Worm (Caenorhabditis elegans) whole organism, L4 larva: ENCODE measurements around the gene him-10.

Source experiments
- F10B5.3 ChIP-seq: sonication (generic microtip); optimal IDR thresholded peaks from 2 replicates; lab custom pipeline; 2016; ENCODE audit warnings: mild to moderate bottlenecking, missing genetic modification characterization, missing compliant biosample characterization
- F26F4.8 ChIP-seq: fragments of 200-800 bp; sonication (Bioruptor generic); conservative IDR thresholded peaks from 2 replicates; pipeline ENCODE4 v1.3.6; 2022; ENCODE audit warnings: missing genetic modification characterization, missing compliant biosample characterization
- R02D3.7 ChIP-seq: fragments of 150-350 bp; sonication (generic microtip); optimal IDR thresholded peaks from 3 replicates; lab custom pipeline; 2014; ENCODE audit warnings: missing biosample characterization, missing genetic modification characterization
- T26A8.4 ChIP-seq: fragments of 200-800 bp; sonication (Bioruptor generic); IDR thresholded peaks from 2 replicates; pipeline ENCODE4 v1.3.6; 2022; ENCODE audit warnings: missing genetic modification characterization, missing compliant biosample characterization
- Y48G9A.11 ChIP-seq: fragments of 200-800 bp; sonication (Bioruptor generic); IDR thresholded peaks from 2 replicates; pipeline ENCODE4 v1.3.6; 2022; ENCODE audit warnings: missing genetic modification reagents, missing genetic modification characterization, missing compliant biosample characterization
- Y5F2A.4 ChIP-seq: fragments of 200-800 bp; sonication (Bioruptor generic); optimal IDR thresholded peaks from 2 replicates; lab custom pipeline; 2018; ENCODE audit warnings: mild to moderate bottlenecking, missing genetic modification characterization, missing compliant biosample characterization
- Y75B8A.6 ChIP-seq: fragments of 200-800 bp; sonication (Bioruptor generic); IDR thresholded peaks from 2 replicates; pipeline ENCODE4 v1.3.6; 2022; ENCODE audit warnings: missing genetic modification reagents, missing genetic modification characterization, missing compliant biosample characterization
- aly-2 ChIP-seq: sonication (generic microtip); optimal IDR thresholded peaks from 2 replicates; lab custom pipeline; 2018; ENCODE audit warnings: missing biosample characterization, missing genetic modification characterization
- ceh-32 ChIP-seq: sonication (generic microtip); optimal IDR thresholded peaks from 2 replicates; lab custom pipeline; 2016; ENCODE audit warnings: mild to moderate bottlenecking, missing genetic modification characterization, missing compliant biosample characterization; ENCODE audit not compliant: poor library complexity
- ceh-44 ChIP-seq: fragments of 200-800 bp; sonication (Bioruptor generic); IDR thresholded peaks from 2 replicates; pipeline ENCODE4 v1.3.6; 2022; ENCODE audit warnings: missing genetic modification reagents, missing genetic modification characterization, missing compliant biosample characterization
- ceh-82 ChIP-seq: sonication (generic microtip); optimal IDR thresholded peaks from 2 replicates; lab custom pipeline; 2017; ENCODE audit warnings: missing biosample characterization, missing genetic modification characterization
- ces-1 ChIP-seq: fragments of 150-350 bp; sonication (generic microtip); optimal IDR thresholded peaks from 4 replicates; lab custom pipeline; 2014; ENCODE audit warnings: missing biosample characterization, missing genetic modification reagents, missing genetic modification characterization
- ctbp-1 ChIP-seq: fragments of 200-800 bp; sonication (Bioruptor generic); IDR thresholded peaks from 2 replicates; pipeline ENCODE4 v1.3.6; 2022; ENCODE audit warnings: missing genetic modification reagents, missing genetic modification characterization, missing compliant biosample characterization
- daf-8 ChIP-seq: fragments of 200-800 bp; sonication (Bioruptor generic); IDR thresholded peaks from 2 replicates; pipeline ENCODE4 v1.3.6; 2022; ENCODE audit warnings: missing genetic modification characterization, missing compliant biosample characterization
- dpl-1 ChIP-seq: fragments of 150-350 bp; optimal IDR thresholded peaks from 2 replicates; lab custom pipeline; 2014; ENCODE audit warnings: missing biosample characterization, missing genetic modification reagents, missing genetic modification characterization
- duxl-1 ChIP-seq: sonication (generic microtip); optimal IDR thresholded peaks from 2 replicates; lab custom pipeline; 2016; ENCODE audit warnings: mild to moderate bottlenecking, missing genetic modification characterization, moderate library complexity, missing compliant biosample characterization; ENCODE audit not compliant: poor library complexity
- egl-43 ChIP-seq: fragments of 200-800 bp; sonication (Bioruptor generic); IDR thresholded peaks from 2 replicates; pipeline ENCODE4 v1.3.6; 2022; ENCODE audit warnings: missing genetic modification reagents, missing genetic modification characterization, missing compliant biosample characterization
- fkh-10 ChIP-seq: fragments of 150-350 bp; optimal IDR thresholded peaks from 2 replicates; lab custom pipeline; 2014; ENCODE audit warnings: missing biosample characterization, missing genetic modification reagents, missing genetic modification characterization
- gei-8 ChIP-seq: fragments of 200-800 bp; sonication (Bioruptor generic); optimal IDR thresholded peaks from 2 replicates; lab custom pipeline; 2018; ENCODE audit warnings: mild to moderate bottlenecking, missing genetic modification characterization, missing compliant biosample characterization
- lim-7 ChIP-seq: fragments of 200-800 bp; sonication (Bioruptor generic); IDR thresholded peaks from 2 replicates; pipeline ENCODE4 v1.3.6; 2022; ENCODE audit warnings: missing genetic modification characterization, missing compliant biosample characterization
- lin-29 ChIP-seq: fragments of 200-800 bp; sonication (Bioruptor generic); IDR thresholded peaks from 2 replicates; pipeline ENCODE4 v1.3.6; 2022; ENCODE audit warnings: missing genetic modification reagents, missing genetic modification characterization, missing compliant biosample characterization
- lsy-2 ChIP-seq, 2 experiments: fragments of 150-350 bp in 1 of 2; sonication (generic microtip) in 1 of 2; optimal IDR thresholded peaks; 2 replicates each; lab custom pipeline; 2014 to 2017; ENCODE audit warnings: missing biosample characterization in 2 of 2, missing genetic modification characterization in 2 of 2
- mdl-1 ChIP-seq, 2 experiments: fragments of 150-350 bp in 1 of 2; sonication (generic microtip) in 1 of 2; optimal IDR thresholded peaks; 2 replicates each; lab custom pipeline; 2014 to 2017; ENCODE audit warnings: missing biosample characterization in 2 of 2, missing genetic modification characterization in 2 of 2
- mdt-29 ChIP-seq: fragments of 200-800 bp; sonication (Bioruptor generic); IDR thresholded peaks from 2 replicates; pipeline ENCODE4 v1.3.6; 2022; ENCODE audit warnings: missing genetic modification reagents, missing genetic modification characterization, missing compliant biosample characterization
- mes-2 ChIP-seq: sonication (generic microtip); optimal IDR thresholded peaks from 2 replicates; lab custom pipeline; 2016; ENCODE audit warnings: missing genotype, mild to moderate bottlenecking, missing genetic modification characterization, missing compliant biosample characterization; ENCODE audit not compliant: poor library complexity, severe bottlenecking
- mxl-3 ChIP-seq: fragments of 200-800 bp; sonication (Bioruptor generic); optimal IDR thresholded peaks from 2 replicates; lab custom pipeline; 2018; ENCODE audit warnings: mild to moderate bottlenecking, missing genetic modification characterization, missing compliant biosample characterization
- nhr-10 ChIP-seq: fragments of 150-350 bp; optimal IDR thresholded peaks from 2 replicates; lab custom pipeline; 2014; ENCODE audit warnings: missing biosample characterization, missing genetic modification characterization
- nhr-111 ChIP-seq: fragments of 200-800 bp; sonication (Bioruptor generic); optimal IDR thresholded peaks from 2 replicates; lab custom pipeline; 2018; ENCODE audit warnings: mild to moderate bottlenecking, missing genetic modification characterization, missing compliant biosample characterization
- nhr-28 ChIP-seq: fragments of 150-350 bp; optimal IDR thresholded peaks from 2 replicates; lab custom pipeline; 2014; ENCODE audit warnings: missing biosample characterization, missing genetic modification characterization
- nhr-42 ChIP-seq: fragments of 200-800 bp; sonication (Bioruptor generic); IDR thresholded peaks from 2 replicates; pipeline ENCODE4 v1.3.6; 2022; ENCODE audit warnings: missing genetic modification characterization, missing compliant biosample characterization
- nhr-48 ChIP-seq: sonication (generic microtip); optimal IDR thresholded peaks from 2 replicates; lab custom pipeline; 2016; ENCODE audit warnings: mild to moderate bottlenecking, missing genetic modification characterization, missing compliant biosample characterization
- php-3 ChIP-seq: fragments of 200-800 bp; sonication (Bioruptor generic); IDR thresholded peaks from 2 replicates; pipeline ENCODE4 v1.3.6; 2022; ENCODE audit warnings: missing genetic modification reagents, missing genetic modification characterization, missing compliant biosample characterization
- rbr-2 ChIP-seq: sonication (generic microtip); optimal IDR thresholded peaks from 2 replicates; lab custom pipeline; 2016; ENCODE audit warnings: missing genotype, missing genetic modification characterization, missing compliant biosample characterization
- saeg-2 ChIP-seq: fragments of 200-800 bp; sonication (Bioruptor generic); IDR thresholded peaks from 2 replicates; pipeline ENCODE4 v1.3.6; 2022; ENCODE audit warnings: missing genetic modification reagents, missing genetic modification characterization, missing compliant biosample characterization
- set-16 ChIP-seq: fragments of 200-800 bp; sonication (Bioruptor generic); IDR thresholded peaks from 2 replicates; pipeline ENCODE4 v1.3.6; 2022; ENCODE audit warnings: missing genetic modification reagents, missing genetic modification characterization, missing compliant biosample characterization
- skn-1 ChIP-seq: fragments of 150-350 bp; optimal IDR thresholded peaks from 2 replicates; lab custom pipeline; 2014; ENCODE audit warnings: missing biosample characterization, missing genetic modification characterization
- snpc-4 ChIP-seq: fragments of 150-350 bp; optimal IDR thresholded peaks from 2 replicates; lab custom pipeline; 2014; ENCODE audit warnings: missing biosample characterization, missing genetic modification characterization
- spr-3 ChIP-seq: fragments of 200-800 bp; sonication (Bioruptor generic); optimal IDR thresholded peaks from 2 replicates; lab custom pipeline; 2018; ENCODE audit warnings: mild to moderate bottlenecking, missing genetic modification characterization, missing compliant biosample characterization
- tag-97 ChIP-seq: fragments of 200-800 bp; sonication (Bioruptor generic); IDR thresholded peaks from 2 replicates; pipeline ENCODE4 v1.3.6; 2022; ENCODE audit warnings: missing genetic modification characterization, missing compliant biosample characterization
- unc-62 ChIP-seq, 3 experiments: fragments of 150-350 bp in 1 of 3; sonication (generic microtip); optimal IDR thresholded peaks in 2 of 3; peaks in 1 of 3; 1 replicate in 1 of 3; 2 replicates in 2 of 3; lab custom pipeline; 2014 to 2017; ENCODE audit warnings: missing biosample characterization in 3 of 3, missing genetic modification characterization in 3 of 3, missing genetic modification reagents in 3 of 3, missing genotype in 1 of 3
- zfp-2 ChIP-seq: sonication (generic microtip); optimal IDR thresholded peaks from 2 replicates; lab custom pipeline; 2016; ENCODE audit warnings: mild to moderate bottlenecking, missing genetic modification characterization, missing compliant biosample characterization
- zfp-3 ChIP-seq: fragments of 200-800 bp; sonication (Bioruptor generic); conservative IDR thresholded peaks from 2 replicates; pipeline ENCODE4 v1.3.6; 2022; ENCODE audit warnings: missing genetic modification reagents, missing genetic modification characterization, missing compliant biosample characterization
- ztf-7 ChIP-seq: fragments of 150-350 bp; optimal IDR thresholded peaks from 2 replicates; lab custom pipeline; 2014; ENCODE audit warnings: missing biosample characterization, missing genetic modification characterization

him-10 gene

ce11 chrIII:5823617-5824016 is 20.6 kb downstream of the him-10 start, which contains the start of gene R12B2.8:
Gene R12B2.8, plus strand, starts transcription at chrIII:5823917.
- TF ChIP-seq F26F4.8 (GFP tag; lab: Robert Waterston, UW) (no peak), spr-3 (GFP tag; lab: Kevin White, UChicago) (no peak), mdt-29 (no peak), tag-97 (no peak), ceh-44 (no peak), ceh-32 (tag; lab: Kevin White, UChicago) (no peak)

DNA sequence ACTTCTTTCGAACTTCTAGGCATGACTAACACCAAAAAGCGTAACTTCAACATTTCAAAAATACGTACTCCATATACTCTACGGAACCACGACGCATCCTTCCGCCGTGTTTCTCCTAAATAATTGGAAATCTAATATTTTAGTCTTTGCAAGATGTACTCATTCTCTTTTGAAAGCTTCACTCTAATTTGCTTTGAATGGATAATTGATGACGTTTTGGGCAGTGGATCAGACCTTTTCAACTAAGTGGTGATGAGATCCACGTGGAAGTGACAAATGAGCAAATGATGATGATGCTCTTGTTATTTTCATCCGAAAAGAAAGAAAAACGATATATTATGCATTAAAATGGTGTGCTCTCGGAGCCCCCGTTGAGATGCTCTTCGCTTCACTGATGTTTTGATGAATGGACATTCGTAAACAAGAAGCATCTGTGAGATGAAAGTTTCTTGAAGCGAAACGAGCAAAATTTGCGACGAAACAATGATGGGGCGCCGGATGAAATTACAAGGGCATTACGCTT is 21.5 kb downstream of the him-10 start:
- TF ChIP-seq unc-62 (GFP tag; optimal IDR thresholded peaks at IDR 0.05 in 1 of 2; lab: Kevin White, UChicago) (peak in 1 of 2 experiments; percentile 70), unc-62 (tag; optimal IDR thresholded peaks at IDR 0.05; lab: Kevin White, UChicago) (no peak), nhr-48 (no peak)

DNA sequence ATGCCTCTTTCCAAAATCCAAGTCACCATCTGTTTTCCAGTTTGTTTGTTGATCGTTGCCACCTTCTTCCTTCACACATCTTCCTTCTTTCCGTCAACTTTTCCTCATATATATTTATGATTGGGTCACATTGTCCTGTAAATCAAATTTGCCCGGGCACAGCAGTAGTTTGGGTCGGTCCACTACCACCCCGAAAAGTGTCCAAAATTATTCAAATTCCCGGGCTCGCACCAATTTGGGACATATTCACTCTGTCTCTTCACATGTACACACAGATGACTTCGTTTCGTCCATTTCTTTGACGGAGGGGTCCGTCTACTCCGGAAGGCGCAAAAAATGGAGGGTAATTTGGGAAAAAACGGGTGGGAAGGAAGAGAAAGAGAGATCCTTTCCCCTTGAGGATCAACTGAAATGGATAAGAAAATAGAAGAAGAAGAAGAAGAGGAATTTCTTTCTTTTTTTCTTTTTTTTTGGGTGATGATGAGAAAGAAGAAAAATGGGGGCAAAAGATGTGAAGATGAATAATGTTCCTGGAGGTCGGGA is 23.9 kb downstream of the him-10 start:
- TF ChIP-seq gei-8 (GFP tag; lab: Kevin White, UChicago) (no peak), mdl-1 (tag; optimal IDR thresholded peaks at IDR 0.05; lab: Kevin White, UChicago) (no peak), unc-62 (GFP tag; optimal IDR thresholded peaks at IDR 0.05 in 1 of 2; lab: Kevin White, UChicago) (peak in 1 of 2 experiments; percentile 94), unc-62 (tag; optimal IDR thresholded peaks at IDR 0.05; lab: Kevin White, UChicago) (no peak), Y48G9A.11 (GFP tag; lab: Robert Waterston, UW) (no peak), daf-8 (no peak), tag-97 (no peak), set-16 (GFP tag; lab: Robert Waterston, UW) (no peak), ctbp-1 (GFP tag; lab: Robert Waterston, UW) (peak; percentile 72), egl-43 (GFP tag; lab: Robert Waterston, UW) (no peak), rbr-2 (no peak), zfp-3 (GFP tag; lab: Robert Waterston, UW) (no peak), php-3 (GFP tag; lab: Robert Waterston, UW) (no peak), lin-29 (GFP tag; lab: Robert Waterston, UW) (no peak), nhr-10 (tag; lab: Kevin White, UChicago) (no peak), ceh-44 (no peak), ztf-7 (tag; lab: Kevin White, UChicago) (no peak), nhr-42 (no peak), Y5F2A.4 (GFP tag; lab: Kevin White, UChicago) (no peak), F26F4.8 (GFP tag; lab: Robert Waterston, UW) (no peak), aly-2 (no peak), zfp-2 (no peak), duxl-1 (tag; lab: Kevin White, UChicago) (no peak), nhr-28 (tag; lab: Kevin White, UChicago) (no peak), lsy-2 (tag; optimal IDR thresholded peaks at IDR 0.05; lab: Kevin White, UChicago) (peak in 1 of 2 experiments; percentile 24), lim-7 (GFP tag; lab: Robert Waterston, UW) (no peak; the same call in 1 of the 2 replicates), skn-1 (tag; lab: Kevin White, UChicago) (no peak), ces-1 (GFP tag; lab: Kevin White, UChicago) (peak; percentile 64), snpc-4 (tag; lab: Kevin White, UChicago) (no peak), saeg-2 (GFP tag; lab: Robert Waterston, UW) (no peak), mes-2 (tag; lab: Kevin White, UChicago) (peak; percentile 30), dpl-1 (no peak), nhr-111 (GFP tag; lab: Kevin White, UChicago) (no peak), ceh-82 (tag; lab: Kevin White, UChicago) (no peak), nhr-48 (no peak), F10B5.3 (tag; lab: Kevin White, UChicago) (no peak), mdt-29 (no peak), Y75B8A.6 (GFP tag; lab: Robert Waterston, UW) (no peak), fkh-10 (GFP tag; lab: Kevin White, UChicago) (no peak), R02D3.7 (tag; lab: Kevin White, UChicago) (no peak), mxl-3 (GFP tag; lab: Kevin White, UChicago) (no peak), T26A8.4 (no peak)
